Worm (Caenorhabditis elegans) whole organism, early embryonic: Measurements from ENCODE around the gene hxk-3.

Experiments
- B0310.2 ChIP-seq: sonication (generic microtip); optimal IDR thresholded peaks from 2 replicates; lab custom pipeline; 2016; ENCODE audit warnings: mild to moderate bottlenecking, missing genetic modification characterization, missing compliant biosample characterization
- F13C5.2 ChIP-seq: sonication (generic microtip); optimal IDR thresholded peaks from 2 replicates; lab custom pipeline; 2017; ENCODE audit warnings: mild to moderate bottlenecking, missing genetic modification characterization, inconsistent platforms, missing compliant biosample characterization
- aly-1 ChIP-seq: sonication (generic microtip); optimal IDR thresholded peaks from 2 replicates; lab custom pipeline; 2016; ENCODE audit warnings: missing genetic modification characterization, missing compliant biosample characterization
- ama-1 ChIP-seq: fragments of 150-350 bp; optimal IDR thresholded peaks from 2 replicates; lab custom pipeline; 2014
- ceh-13 ChIP-seq: fragments of 200-800 bp; sonication (Bioruptor generic); optimal IDR thresholded peaks from 2 replicates; lab custom pipeline; 2018; ENCODE audit warnings: mild to moderate bottlenecking, missing genetic modification characterization, missing compliant biosample characterization
- ceh-36 ChIP-seq: sonication (generic microtip); optimal IDR thresholded peaks from 2 replicates; lab custom pipeline; 2016; ENCODE audit warnings: missing genetic modification characterization, inconsistent platforms, missing compliant biosample characterization
- ets-7 ChIP-seq: sonication (generic microtip); optimal IDR thresholded peaks from 2 replicates; lab custom pipeline; 2016; ENCODE audit warnings: missing genotype, missing genetic modification characterization, missing compliant biosample characterization
- flt-1 ChIP-seq: fragments of 200-800 bp; sonication (Bioruptor generic); IDR thresholded peaks from 2 replicates; pipeline ENCODE4 v1.3.6; 2022; ENCODE audit warnings: missing genetic modification characterization, missing compliant biosample characterization
- hmbx-1 ChIP-seq: sonication (generic microtip); optimal IDR thresholded peaks from 2 replicates; lab custom pipeline; 2016; ENCODE audit warnings: mild to moderate bottlenecking, missing genetic modification characterization, missing compliant biosample characterization
- hmg-4 ChIP-seq: fragments of 200-800 bp; sonication (Bioruptor generic); optimal IDR thresholded peaks from 2 replicates; lab custom pipeline; 2018; ENCODE audit warnings: mild to moderate bottlenecking, missing genetic modification characterization, missing compliant biosample characterization
- hnd-1 ChIP-seq: sonication (generic microtip); optimal IDR thresholded peaks from 2 replicates; lab custom pipeline; 2016; ENCODE audit warnings: missing genetic modification characterization, missing compliant biosample characterization
- pes-1 ChIP-seq: fragments of 200-800 bp; sonication (Bioruptor generic); IDR thresholded peaks from 2 replicates; pipeline ENCODE4 v1.3.6; 2022; ENCODE audit warnings: missing genetic modification reagents, missing genetic modification characterization, missing compliant biosample characterization
- sea-1 ChIP-seq: fragments of 200-800 bp; sonication (Bioruptor generic); conservative IDR thresholded peaks from 2 replicates; pipeline ENCODE4 v1.3.6; 2022; ENCODE audit warnings: missing genetic modification characterization, missing compliant biosample characterization
- tbx-37 ChIP-seq: fragments of 200-800 bp; sonication (Bioruptor generic); conservative IDR thresholded peaks from 2 replicates; pipeline ENCODE4 v1.3.6; 2022; ENCODE audit warnings: missing genetic modification reagents, missing genetic modification characterization, missing compliant biosample characterization
- tra-4 ChIP-seq: sonication (generic microtip); optimal IDR thresholded peaks from 2 replicates; lab custom pipeline; 2017; ENCODE audit warnings: missing genetic modification characterization, missing compliant biosample characterization

The hxk-3 gene

DNA sequence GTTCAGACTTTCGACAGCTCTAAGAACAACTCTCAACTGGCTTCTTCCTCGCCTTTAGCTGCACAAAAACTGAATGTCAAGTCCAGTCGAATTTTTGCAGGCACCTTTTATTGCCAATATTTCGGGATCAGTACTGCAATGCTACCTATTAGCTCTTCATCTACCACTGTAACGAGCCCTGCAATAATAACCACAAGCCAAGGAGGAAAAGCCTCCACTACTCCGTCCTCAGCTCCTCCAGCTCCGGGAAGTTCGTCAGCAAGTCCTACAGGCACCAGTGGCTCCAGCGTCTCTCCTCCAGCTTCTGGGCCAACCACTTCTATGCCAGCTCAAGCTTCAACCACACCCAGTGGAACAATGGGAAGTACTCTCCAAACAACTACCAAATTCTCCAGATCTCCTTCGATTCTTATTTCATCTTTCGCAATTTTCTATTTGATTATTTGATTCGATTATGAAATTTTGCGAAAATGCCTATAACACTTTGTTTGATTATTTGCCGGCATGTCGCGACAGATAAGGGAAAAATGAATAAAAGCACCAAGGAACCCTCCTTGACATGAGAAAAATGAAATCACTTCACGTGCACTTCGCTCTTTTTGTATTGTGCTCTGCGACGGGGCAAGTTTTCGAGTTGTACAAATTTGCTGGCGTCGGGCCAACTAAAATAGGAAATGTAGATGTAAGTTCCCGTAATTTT, 57.7 kb downstream of the hxk-3 start, which contains the start of gene C34H4.1:
C34H4.1 (plus strand) TSS at position 559 of the 700 bp plus-strand sequence.
- TF ChIP-seq aly-1 (tag; lab: Kevin White, UChicago) (no peak), F13C5.2 (tag; lab: Kevin White, UChicago) (no peak), hmbx-1 (no peak), ets-7 (no peak), tbx-37 (GFP tag; lab: Robert Waterston, UW) (no peak), pes-1 (GFP tag; lab: Robert Waterston, UW) (no peak), B0310.2 (tag; lab: Kevin White, UChicago) (no peak), hmg-4 (GFP tag; lab: Kevin White, UChicago) (no peak), ceh-13 (GFP tag; lab: Kevin White, UChicago) (no peak), hnd-1 (tag; lab: Kevin White, UChicago) (no peak), tra-4 (tag; lab: Kevin White, UChicago) (no peak), ama-1 (no peak), ceh-36 (tag; lab: Kevin White, UChicago) (no peak), sea-1 (no peak), flt-1 (GFP tag; lab: Robert Waterston, UW) (no peak)
